Fruit fly (Drosophila melanogaster) whole organism, adult: ENCODE data around the gene eIF2Bepsilon.

Source experiments
- CG11617 ChIP-seq: fragments of 200-800 bp; sonication (Bioruptor generic); optimal IDR thresholded peaks from 2 replicates; lab custom pipeline; 2017; ENCODE audit warnings: mild to moderate bottlenecking, missing biosample characterization, missing genetic modification reagents, missing genetic modification characterization
- CG12768 ChIP-seq: fragments of 200-800 bp; sonication (Bioruptor generic); optimal IDR thresholded peaks from 2 replicates; lab custom pipeline; 2017; ENCODE audit warnings: missing biosample characterization, missing genetic modification characterization, mild to moderate bottlenecking, moderate library complexity, missing genetic modification reagents
- CG14711 ChIP-seq: fragments of 200-800 bp; sonication (Bioruptor generic); optimal IDR thresholded peaks from 2 replicates; lab custom pipeline; 2018; ENCODE audit warnings: missing biosample characterization, mild to moderate bottlenecking, missing genetic modification characterization, moderate library complexity
- CG1620 ChIP-seq: fragments of 200-800 bp; sonication (Bioruptor generic); optimal IDR thresholded peaks from 2 replicates; lab custom pipeline; 2016; ENCODE audit warnings: missing biosample characterization, missing genetic modification characterization
- CG33017 ChIP-seq: fragments of 200-800 bp; sonication (Bioruptor generic); optimal IDR thresholded peaks from 2 replicates; lab custom pipeline; 2018; ENCODE audit warnings: missing biosample characterization, mild to moderate bottlenecking, missing genetic modification characterization, moderate library complexity
- CG5204 ChIP-seq: fragments of 200-800 bp; sonication (Bioruptor generic); optimal IDR thresholded peaks from 2 replicates; lab custom pipeline; 2016; ENCODE audit warnings: missing biosample characterization, missing genetic modification characterization
- CG7045 ChIP-seq: fragments of 200-800 bp; sonication (Bioruptor generic); optimal IDR thresholded peaks from 2 replicates; lab custom pipeline; 2017; ENCODE audit warnings: missing biosample characterization, mild to moderate bottlenecking, missing genetic modification characterization
- CG7101 ChIP-seq: fragments of 200-800 bp; sonication (Bioruptor generic); optimal IDR thresholded peaks from 2 replicates; lab custom pipeline; 2018; ENCODE audit warnings: missing biosample characterization, mild to moderate bottlenecking, missing genetic modification characterization, moderate library complexity
- Clk ChIP-seq: fragments of 200-800 bp; sonication (Bioruptor generic); optimal IDR thresholded peaks from 2 replicates; lab custom pipeline; 2017; ENCODE audit warnings: missing biosample characterization, missing genetic modification characterization
- Crg-1 ChIP-seq: fragments of 200-800 bp; sonication (Bioruptor generic); optimal IDR thresholded peaks from 2 replicates; lab custom pipeline; 2016; ENCODE audit warnings: missing biosample characterization, missing genetic modification characterization
- Hr96 ChIP-seq: fragments of 200-800 bp; sonication (Bioruptor generic); optimal IDR thresholded peaks from 2 replicates; lab custom pipeline; 2016; ENCODE audit warnings: missing biosample characterization, missing genetic modification characterization
- Mnt ChIP-seq: fragments of 200-800 bp; sonication (Bioruptor generic); optimal IDR thresholded peaks from 2 replicates; lab custom pipeline; 2016; ENCODE audit warnings: missing biosample characterization, mild to moderate bottlenecking, missing genetic modification characterization
- bab1 ChIP-seq: fragments of 200-800 bp; sonication (Bioruptor generic); optimal IDR thresholded peaks from 3 replicates; lab custom pipeline; 2019; ENCODE audit warnings: missing biosample characterization, mild to moderate bottlenecking, missing genetic modification characterization, moderate library complexity
- cic ChIP-seq: fragments of 200-800 bp; sonication (Bioruptor generic); optimal IDR thresholded peaks from 2 replicates; lab custom pipeline; 2017; ENCODE audit warnings: missing biosample characterization, mild to moderate bottlenecking, missing genetic modification characterization, moderate library complexity
- cnc ChIP-seq, 2 experiments: fragments of >200 bp; optimal IDR thresholded peaks; 2 replicates each; lab custom pipeline; 2017
- kay ChIP-seq: fragments of 200-800 bp; sonication (Bioruptor generic); peaks from one replicate; lab custom pipeline; 2016; ENCODE audit warnings: missing biosample characterization, missing genetic modification characterization, borderline replicate concordance
- ovo ChIP-seq: fragments of 200-800 bp; sonication (Bioruptor generic); optimal IDR thresholded peaks from 2 replicates; lab custom pipeline; 2016; ENCODE audit warnings: missing biosample characterization, missing genetic modification characterization
- pad ChIP-seq: fragments of 200-800 bp; sonication (Bioruptor generic); optimal IDR thresholded peaks from 3 replicates; lab custom pipeline; 2017; ENCODE audit warnings: missing biosample characterization, missing genetic modification characterization, mild to moderate bottlenecking, moderate library complexity, missing genetic modification reagents
- tj ChIP-seq: fragments of 200-800 bp; sonication (Bioruptor generic); optimal IDR thresholded peaks from 3 replicates; lab custom pipeline; 2017; ENCODE audit warnings: missing biosample characterization, mild to moderate bottlenecking, missing genetic modification characterization, moderate library complexity
- toe ChIP-seq: fragments of 200-800 bp; sonication (Bioruptor generic); optimal IDR thresholded peaks from 2 replicates; lab custom pipeline; 2016; ENCODE audit warnings: missing biosample characterization, missing genetic modification characterization

Gene eIF2Bepsilon

DNA sequence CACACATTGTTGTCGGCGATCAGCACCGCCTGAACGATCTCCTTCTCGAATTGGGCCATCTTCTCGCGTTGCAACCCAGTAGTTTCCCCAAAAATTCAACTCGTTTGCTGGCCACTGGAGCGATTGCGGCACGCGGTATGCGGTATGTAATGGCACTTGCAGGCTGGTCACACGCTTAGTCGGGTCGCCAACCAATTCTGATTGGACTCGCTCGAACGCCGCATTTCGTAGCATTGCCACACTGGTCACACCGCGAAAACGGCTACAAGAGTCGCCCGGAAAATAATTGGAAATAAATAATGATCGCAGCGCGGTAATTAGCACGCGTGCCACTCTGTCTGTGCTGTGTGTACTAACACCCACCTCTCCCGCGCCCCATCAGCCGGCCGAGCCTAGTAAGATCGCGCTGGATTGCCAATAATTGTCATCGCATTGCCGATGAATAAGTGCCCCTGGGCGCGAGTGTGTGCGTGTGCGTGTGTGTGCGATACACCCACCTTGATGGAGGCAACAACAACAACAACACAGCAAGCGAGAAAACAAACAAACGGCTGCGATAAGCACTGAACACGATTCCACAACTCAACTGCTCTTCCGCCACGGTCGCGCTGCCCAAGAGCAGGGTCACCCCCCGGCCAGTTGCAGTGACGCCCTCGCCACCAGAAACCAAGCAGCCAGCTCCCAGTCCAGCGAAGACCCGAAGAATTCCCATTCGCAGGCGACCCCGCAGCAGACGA, at the start of gene eIF2Bepsilon, which contains the start of gene Ocrl:
TSS of gene eIF2Bepsilon (minus strand) at position 110 of the 737 bp plus-strand sequence.
TSS of gene Ocrl (plus strand) at position 217 of the 737 bp plus-strand sequence.
- TF ChIP-seq Mnt (GFP tag; lab: Kevin White, UChicago), result peak; percentile 66
- TF ChIP-seq cic (GFP tag; lab: Kevin White, UChicago), result peak; percentile 38
- peak; percentile 38 for TF ChIP-seq bab1 (GFP tag; lab: Kevin White, UChicago)
- TF ChIP-seq Hr96 (GFP tag; lab: Kevin White, UChicago), result no peak
- TF ChIP-seq CG5204 (GFP tag; lab: Kevin White, UChicago), result no peak
- peak; percentile 13 for TF ChIP-seq pad (GFP tag; lab: Kevin White, UChicago)
- peak; percentile 25 for TF ChIP-seq CG1620
- TF ChIP-seq CG14711 (tag; lab: Kevin White, UChicago), result peak; percentile 58
- TF ChIP-seq CG7101, result peak; percentile 15

DNA sequence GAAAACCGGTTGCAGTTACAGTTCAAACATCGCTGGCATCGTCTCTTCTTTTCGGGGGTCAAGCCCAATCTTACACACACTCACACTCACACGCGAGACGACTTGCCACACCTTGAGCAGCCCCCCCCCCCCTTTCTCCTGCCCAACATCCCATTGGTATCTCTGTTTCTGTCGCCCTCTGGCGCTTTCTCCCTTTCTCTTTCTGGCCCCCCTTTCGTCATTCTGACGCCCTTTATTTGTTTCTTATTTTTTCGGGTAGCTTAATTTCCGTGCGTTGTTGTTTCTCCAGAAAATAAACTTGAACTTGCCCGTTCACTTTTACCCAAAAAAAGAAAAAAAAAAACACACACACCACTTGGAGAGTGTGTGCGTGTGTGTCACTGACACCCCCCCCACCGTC, 49.5 kb upstream of the eIF2Bepsilon start:
- no peak for TF ChIP-seq CG5204 (GFP tag; lab: Kevin White, UChicago)
- no peak for TF ChIP-seq CG7045 (GFP tag; lab: Kevin White, UChicago)
- no peak for TF ChIP-seq bab1 (GFP tag; lab: Kevin White, UChicago)
- TF ChIP-seq CG11617 (GFP tag; lab: Kevin White, UChicago), result no peak
- TF ChIP-seq CG33017 (tag; lab: Kevin White, UChicago), result no peak
- TF ChIP-seq pad (GFP tag; lab: Kevin White, UChicago), result no peak
- no peak for TF ChIP-seq kay (GFP tag; lab: Kevin White, UChicago)
- TF ChIP-seq cnc (optimal IDR thresholded peaks at IDR 0.05; lab: Kevin White, UChicago), result no peak
- no peak for TF ChIP-seq Hr96 (GFP tag; lab: Kevin White, UChicago)

DNA sequence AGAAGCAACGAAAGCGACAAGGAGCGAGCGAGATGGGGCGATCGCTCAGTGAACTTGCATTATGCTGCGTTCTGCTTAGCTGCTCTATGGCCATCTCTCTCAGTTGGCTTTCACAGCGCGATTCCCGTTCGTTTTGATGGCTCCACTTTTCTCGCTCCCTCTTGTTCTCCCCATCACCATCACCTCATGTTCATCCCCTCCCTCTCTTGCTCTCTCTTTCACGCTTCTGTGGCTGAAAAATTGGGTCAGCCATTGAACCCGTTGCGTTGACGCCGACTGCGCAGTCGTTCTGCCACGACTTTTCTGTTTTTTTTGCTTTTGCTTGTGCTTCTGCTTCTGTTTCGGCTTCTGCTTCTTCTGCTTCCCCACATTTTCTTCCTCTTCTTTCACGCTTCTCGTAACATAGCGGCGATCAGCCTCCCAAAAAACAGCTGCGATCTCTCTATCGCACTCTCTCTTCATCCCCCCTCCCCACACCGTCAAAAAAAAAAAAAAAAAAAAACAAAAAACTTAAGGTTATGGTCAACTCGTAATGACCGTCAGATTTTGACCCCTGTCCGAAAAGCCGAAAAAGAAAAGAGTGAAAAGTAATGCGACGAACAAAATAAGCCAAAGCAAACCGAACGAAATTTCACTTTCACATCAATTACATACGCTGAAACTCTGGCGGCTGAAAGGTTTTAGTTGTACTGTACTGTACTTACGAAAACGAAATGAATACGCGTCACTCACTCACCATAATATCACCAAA, 48.1 kb upstream of the eIF2Bepsilon start:
- TF ChIP-seq kay (GFP tag; lab: Kevin White, UChicago), result no peak
- TF ChIP-seq CG7045 (GFP tag; lab: Kevin White, UChicago), result no peak
- TF ChIP-seq Hr96 (GFP tag; lab: Kevin White, UChicago), result no peak
- no peak for TF ChIP-seq CG5204 (GFP tag; lab: Kevin White, UChicago)
- TF ChIP-seq Crg-1, result no peak
- no peak for TF ChIP-seq Clk (GFP tag; lab: Kevin White, UChicago)
- no peak for TF ChIP-seq CG33017 (tag; lab: Kevin White, UChicago)
- peak; percentile 50 for TF ChIP-seq tj (GFP tag; lab: Kevin White, UChicago)

DNA sequence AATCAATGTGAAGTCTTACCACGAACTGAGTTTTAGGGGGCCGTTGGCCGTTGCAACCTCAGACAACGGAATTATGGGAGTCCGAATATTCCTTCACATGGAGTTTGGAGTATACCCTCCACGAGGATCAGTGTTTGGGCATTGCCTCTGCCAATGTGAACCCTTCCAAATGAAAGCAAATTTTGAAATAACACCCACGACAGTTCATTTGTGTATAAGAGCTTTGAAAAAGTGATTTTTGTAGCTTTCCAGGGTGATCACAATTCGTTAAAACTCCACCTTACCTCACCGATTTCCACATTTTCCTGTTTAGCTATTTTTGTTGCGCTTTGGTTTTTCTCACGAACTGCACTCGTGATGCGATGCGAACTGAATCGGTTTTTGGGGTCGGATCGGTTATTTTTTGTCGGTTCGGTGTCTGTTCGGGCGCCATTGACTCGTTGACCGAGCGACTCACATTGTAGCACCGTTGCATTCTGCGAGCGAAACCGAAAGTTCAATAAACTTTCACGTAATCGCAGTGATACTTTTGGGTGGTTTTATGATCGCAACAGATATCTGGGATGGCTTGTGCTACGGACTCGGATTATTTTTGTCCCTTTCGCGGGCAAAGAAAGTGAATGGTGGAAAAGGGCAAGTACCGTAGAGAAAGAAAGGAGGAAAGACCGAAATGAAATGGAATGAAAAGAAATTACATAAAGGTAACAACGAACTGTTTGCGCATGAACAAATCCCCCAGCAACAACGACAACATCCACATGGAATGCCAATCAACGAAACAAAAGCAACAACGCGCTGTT, 47.3 kb upstream of the eIF2Bepsilon start:
- TF ChIP-seq CG1620 (no peak), toe (GFP tag; lab: Kevin White, UChicago) (no peak), CG12768 (no peak), ovo (GFP tag; lab: Kevin White, UChicago) (no peak), cnc (optimal IDR thresholded peaks at IDR 0.05; lab: Kevin White, UChicago) (no peak), Hr96 (GFP tag; lab: Kevin White, UChicago) (no peak), CG5204 (GFP tag; lab: Kevin White, UChicago) (no peak)

DNA sequence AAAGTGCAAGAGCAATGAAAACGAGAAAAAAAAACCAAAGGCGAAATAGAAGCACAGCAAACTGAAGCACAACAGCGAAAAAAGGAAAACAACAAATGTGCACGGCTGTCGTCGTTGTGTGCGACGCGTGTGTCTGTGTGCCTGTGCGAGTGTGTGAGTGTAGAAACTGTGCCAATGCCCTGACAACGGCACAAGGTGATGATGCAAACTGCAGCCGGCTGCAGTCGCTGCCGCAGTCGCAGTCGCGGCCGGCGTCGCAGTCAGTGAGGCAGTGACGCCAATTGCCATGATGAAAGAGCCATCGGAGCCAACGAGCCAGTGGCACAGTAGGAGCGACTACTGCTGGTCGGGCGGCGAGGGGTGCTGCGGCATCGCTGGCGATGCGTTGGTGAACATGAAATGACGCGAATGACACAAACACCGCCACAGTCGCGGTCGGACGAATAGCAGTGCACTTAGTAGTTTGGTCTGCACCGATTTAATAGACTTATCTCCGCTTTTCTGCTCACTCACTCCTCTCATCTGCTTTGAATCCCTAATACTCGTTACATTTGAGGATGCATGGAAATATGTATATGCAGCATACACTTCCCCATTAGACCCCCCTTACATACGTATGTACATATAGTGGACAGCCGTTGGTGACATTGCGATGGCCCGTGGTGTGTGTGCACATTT, 46.0 kb upstream of the eIF2Bepsilon start:
- TF ChIP-seq pad (GFP tag; lab: Kevin White, UChicago) (peak; percentile 2), tj (GFP tag; lab: Kevin White, UChicago) (peak; percentile 33), bab1 (GFP tag; lab: Kevin White, UChicago) (peak; percentile 15), CG5204 (GFP tag; lab: Kevin White, UChicago) (peak; percentile 12), Mnt (GFP tag; lab: Kevin White, UChicago) (no peak)

DNA sequence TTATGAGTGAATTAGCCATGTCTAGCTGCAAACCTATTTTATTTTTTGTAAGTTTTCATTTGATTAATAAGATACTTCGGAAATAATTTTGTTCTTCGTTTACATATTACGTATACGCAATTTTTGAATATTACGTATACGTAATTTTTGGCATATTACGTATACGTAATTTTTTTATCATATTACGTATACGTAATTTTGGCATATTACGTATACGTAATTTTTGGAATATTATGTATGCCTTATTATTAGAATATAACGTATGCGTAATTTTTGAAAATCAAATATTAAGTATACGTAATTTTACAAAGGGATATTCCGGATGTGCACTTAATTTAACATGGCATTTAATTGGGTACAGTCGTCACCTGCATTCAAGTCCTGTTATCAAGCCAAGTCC, 45.5 kb upstream of the eIF2Bepsilon start:
- TF ChIP-seq toe (GFP tag; lab: Kevin White, UChicago) (no peak), CG7045 (GFP tag; lab: Kevin White, UChicago) (no peak), CG1620 (no peak), CG14711 (tag; lab: Kevin White, UChicago) (no peak), Crg-1 (no peak), cnc (optimal IDR thresholded peaks at IDR 0.05; lab: Kevin White, UChicago) (no peak), CG33017 (tag; lab: Kevin White, UChicago) (no peak)
